Fruit fly (Drosophila melanogaster) Kc167 (cell line): ENCODE data around the gene Acox3.

Experiments used
- Myc ChIP-seq: fragments of >200 bp; optimal IDR thresholded peaks from 2 replicates; lab custom pipeline; 2017; ENCODE audit warnings: missing external identifiers
- Sin3A ChIP-seq: fragments of >200 bp; optimal IDR thresholded peaks from 2 replicates; lab custom pipeline; 2018; ENCODE audit warnings: missing external identifiers
- h ChIP-seq: fragments of >200 bp; optimal IDR thresholded peaks from 3 replicates; lab custom pipeline; 2018; ENCODE audit warnings: missing external identifiers
- insv ChIP-seq: fragments of >200 bp; optimal IDR thresholded peaks from 3 replicates; lab custom pipeline; 2018; ENCODE audit warnings: missing external identifiers
- psq ChIP-seq: fragments of >200 bp; optimal IDR thresholded peaks from 2 replicates; lab custom pipeline; 2017; ENCODE audit warnings: missing external identifiers
- ttk ChIP-seq: sonication (Bioruptor generic); optimal IDR thresholded peaks from 2 replicates; lab custom pipeline; 2017; ENCODE audit warnings: missing external identifiers

The Acox3 gene

DNA sequence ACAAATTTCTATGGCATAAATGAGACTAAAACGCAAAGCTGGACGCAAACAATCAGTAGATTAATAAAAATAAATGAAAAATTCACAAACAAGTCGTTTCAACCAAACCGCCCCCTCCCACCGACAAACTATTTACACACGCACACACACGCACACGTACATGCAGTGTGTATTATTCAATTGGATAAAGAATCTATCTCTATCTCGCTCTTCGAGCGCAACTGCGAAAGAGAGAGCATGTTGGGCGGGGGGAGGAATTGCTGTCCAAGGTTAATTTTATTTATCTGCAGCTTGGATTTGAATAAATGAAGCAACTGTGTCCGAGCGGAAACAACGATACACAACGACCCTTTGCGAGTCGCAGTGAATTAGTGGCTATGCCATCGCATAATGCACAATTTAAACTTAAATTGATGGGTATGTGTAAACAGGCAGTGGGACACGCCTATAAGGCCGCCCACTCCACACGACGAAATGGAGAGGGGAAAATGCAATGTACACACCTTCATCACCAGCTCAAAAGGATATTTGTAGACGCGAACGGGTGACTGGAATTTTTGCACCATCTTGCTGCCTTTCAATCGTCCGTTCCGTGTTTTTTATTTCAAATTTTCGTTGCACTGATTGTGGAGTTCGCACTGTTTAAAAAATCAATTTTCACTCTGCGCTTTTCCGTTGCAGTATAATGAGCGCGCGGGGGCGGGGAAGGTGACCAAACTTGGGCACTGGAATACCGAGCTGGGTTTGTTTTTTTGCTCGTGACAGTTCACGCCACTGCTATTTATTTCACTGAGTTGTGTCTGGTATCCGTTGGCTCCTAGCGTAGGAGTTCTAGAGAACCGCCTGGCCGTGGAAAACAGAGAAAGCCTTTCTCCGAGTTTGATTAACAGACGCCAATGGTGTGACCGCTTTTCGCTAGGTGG, 7.1 kb upstream of the Acox3 start, which contains the start of gene retm:
TSS of gene retm (minus strand) at position 898 of the 923 bp plus-strand sequence.
- TF ChIP-seq Myc (lab: Kevin White, UChicago), result no peak
- no peak for TF ChIP-seq ttk (lab: Kevin White, UChicago)
- TF ChIP-seq h (lab: Kevin White, UChicago), result no peak
- TF ChIP-seq psq (lab: Kevin White, UChicago), result no peak
- TF ChIP-seq insv, result no peak
- no peak for TF ChIP-seq Sin3A

DNA sequence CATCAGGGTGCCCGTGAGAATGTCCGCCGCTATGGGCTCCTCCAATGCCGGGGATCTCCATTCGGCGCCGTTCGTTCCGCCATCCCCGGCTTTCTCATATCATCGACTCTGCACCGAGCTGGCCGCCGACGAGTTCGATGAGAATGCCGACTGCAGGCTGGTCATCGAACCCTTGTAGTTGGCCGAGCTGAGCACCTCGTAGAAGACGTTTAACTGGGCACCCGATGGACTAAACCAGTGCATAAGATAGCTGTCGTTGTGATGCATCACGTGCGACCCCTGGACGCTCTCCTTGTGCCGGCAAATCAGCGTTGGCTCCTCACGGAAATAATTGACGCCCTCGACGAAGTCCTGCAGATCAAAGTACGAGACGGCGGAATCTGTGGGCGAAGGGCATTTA, 1.6 kb upstream of the Acox3 start:
- TF ChIP-seq h (lab: Kevin White, UChicago) (no peak), Sin3A (no peak), insv (no peak), ttk (lab: Kevin White, UChicago) (no peak), psq (lab: Kevin White, UChicago) (no peak), Myc (lab: Kevin White, UChicago) (no peak)

DNA sequence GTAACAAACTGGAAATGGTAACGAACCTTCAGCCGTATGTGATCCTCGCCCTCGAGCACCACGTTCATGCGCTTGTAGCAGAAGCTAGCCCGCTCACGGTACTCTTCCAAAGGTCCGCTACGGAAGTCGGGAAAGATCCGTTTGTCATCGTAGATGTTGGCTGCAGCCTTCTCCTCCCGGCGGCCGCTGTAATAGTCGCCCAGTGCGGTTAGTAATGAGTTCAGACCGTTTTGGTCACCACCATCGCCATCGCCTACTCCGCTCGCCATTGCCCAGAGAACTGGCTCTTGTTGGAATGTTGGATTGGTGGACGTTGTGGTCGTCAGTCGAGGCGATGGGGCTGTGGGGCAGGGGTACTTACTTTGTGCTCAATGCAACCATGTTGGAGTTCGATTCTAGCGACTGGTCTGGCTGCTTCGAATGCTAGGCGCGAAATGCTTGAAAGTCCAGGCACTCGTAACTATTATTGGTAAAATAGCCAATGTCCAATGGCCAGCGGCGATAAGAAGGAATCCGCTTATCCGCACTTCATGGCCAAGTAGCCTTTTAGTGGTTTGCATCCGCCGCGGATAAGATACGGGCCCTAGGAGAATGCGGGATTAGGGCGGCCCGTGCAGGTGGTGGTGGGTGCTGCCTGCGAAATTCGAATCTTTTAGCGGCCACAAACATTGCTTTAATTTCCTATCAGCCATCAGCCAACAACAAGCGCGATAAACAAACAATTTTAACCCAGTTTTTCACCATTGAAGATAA, 446 bp downstream of the Acox3 start:
- TF ChIP-seq ttk (lab: Kevin White, UChicago) (no peak), h (lab: Kevin White, UChicago) (no peak), psq (lab: Kevin White, UChicago) (no peak), insv (no peak), Myc (lab: Kevin White, UChicago) (no peak), Sin3A (no peak)

DNA sequence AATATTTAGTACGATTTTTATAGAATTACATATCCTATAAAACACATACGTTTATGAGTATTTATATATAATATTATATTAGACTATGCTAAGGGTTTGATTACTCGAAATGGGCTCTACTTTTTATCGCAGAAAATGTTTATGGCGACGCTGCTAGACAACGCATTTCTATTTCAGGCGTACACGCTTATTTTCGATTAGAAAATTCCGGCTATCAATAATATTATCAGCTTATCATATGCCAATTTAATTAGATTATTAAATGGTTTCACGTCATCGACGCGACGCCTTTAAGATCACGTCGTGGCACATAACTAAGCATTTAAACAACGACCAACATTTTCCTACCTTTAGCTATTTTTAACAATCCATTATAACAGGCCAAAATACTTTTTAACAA, 21.9 kb downstream of the Acox3 start:
- TF ChIP-seq psq (lab: Kevin White, UChicago) (no peak), Sin3A (no peak), Myc (lab: Kevin White, UChicago) (no peak), ttk (lab: Kevin White, UChicago) (no peak), insv (no peak), h (lab: Kevin White, UChicago) (no peak)

DNA sequence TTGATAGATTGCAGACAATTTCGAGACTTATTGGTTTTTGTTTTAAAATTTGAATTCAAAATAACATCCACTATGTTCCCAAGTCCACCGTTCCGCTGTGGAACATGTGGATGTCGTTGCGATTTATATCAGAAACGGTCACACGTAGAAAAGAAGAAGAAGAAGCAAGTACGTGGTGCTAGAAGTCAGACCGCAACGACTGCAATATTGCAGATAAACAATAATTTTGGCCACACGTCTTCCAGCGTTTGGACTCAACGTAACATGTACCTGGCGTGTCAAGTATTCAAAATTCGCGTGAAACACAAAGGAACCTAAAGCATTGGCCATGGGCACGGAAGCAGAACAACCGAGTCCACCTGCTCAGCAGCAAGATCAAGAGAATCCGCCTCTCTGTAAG, 24.0 kb downstream of the Acox3 start, which contains the start of gene Fic:
TSS of gene Fic (plus strand) at position 139 of the 400 bp plus-strand sequence.
- TF ChIP-seq ttk (lab: Kevin White, UChicago), result no peak
- no peak for TF ChIP-seq psq (lab: Kevin White, UChicago)
- TF ChIP-seq Sin3A, result no peak
- no peak for TF ChIP-seq h (lab: Kevin White, UChicago)
- TF ChIP-seq insv, result no peak
- TF ChIP-seq Myc (lab: Kevin White, UChicago), result no peak

DNA sequence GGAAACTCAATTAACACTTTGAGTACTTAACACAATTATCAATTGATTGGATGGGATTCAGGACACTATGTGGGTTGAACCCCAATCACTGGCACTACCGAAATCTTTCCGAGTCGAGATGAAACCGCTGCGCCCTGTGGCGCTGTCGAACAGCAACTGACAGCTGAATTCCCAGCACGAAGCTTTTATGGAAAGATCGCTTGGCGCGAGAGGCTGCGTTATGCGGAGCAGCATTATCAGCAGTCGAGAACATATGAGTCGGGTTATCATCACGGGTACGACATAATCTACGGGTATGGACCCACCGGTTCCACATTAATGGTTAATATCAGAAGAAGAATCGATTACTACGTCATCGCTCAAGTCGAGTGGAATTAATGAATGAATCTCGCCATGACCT, 25.1 kb downstream of the Acox3 start, which contains the start of gene Tig:
TSS of gene Tig (minus strand) at position 163 of the 400 bp plus-strand sequence.
- TF ChIP-seq Sin3A (no peak), insv (no peak), h (lab: Kevin White, UChicago) (no peak), psq (lab: Kevin White, UChicago) (no peak), ttk (lab: Kevin White, UChicago) (no peak), Myc (lab: Kevin White, UChicago) (no peak)

DNA sequence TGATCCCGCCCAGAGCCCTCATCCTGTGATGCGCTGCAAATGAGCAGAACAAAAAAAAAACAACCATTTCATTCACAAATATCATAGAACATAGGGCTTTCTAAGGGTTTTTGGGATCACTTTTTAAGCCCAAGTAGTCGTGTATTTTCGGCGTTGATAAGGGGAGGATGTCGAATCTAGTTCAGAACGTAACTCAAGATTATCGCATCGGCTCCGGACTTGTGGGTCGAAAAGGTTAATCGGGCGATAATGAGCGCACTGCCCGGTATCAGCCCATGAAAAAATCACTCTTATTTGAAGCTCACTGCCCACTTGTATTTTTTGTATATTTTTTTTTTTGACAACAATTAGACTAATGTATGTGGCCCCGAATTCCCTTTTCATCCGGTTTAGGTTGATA, 25.7 kb downstream of the Acox3 start:
- TF ChIP-seq Sin3A (no peak), ttk (lab: Kevin White, UChicago) (no peak)

DNA sequence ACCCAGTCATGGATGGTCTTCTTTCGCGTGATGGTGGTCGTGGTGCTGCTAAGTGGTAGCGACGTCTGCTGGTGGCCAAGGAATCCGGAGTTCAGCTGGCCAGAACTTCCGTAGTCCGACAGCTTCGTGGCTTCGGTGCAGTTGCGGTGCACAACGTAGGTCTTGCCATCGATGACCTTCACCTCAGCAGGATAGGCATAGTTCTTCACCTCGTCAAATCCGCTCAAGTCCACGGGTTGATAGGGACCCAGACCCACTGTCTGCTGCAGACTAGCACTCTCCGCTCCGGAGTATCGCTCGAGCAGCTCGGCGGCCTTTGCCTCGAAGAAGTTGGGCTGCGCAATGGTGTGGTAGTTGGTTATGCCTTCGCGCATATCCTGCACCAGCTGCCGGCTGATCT, 26.7 kb downstream of the Acox3 start:
- TF ChIP-seq Myc (lab: Kevin White, UChicago) (no peak), ttk (lab: Kevin White, UChicago) (no peak), h (lab: Kevin White, UChicago) (no peak), psq (lab: Kevin White, UChicago) (no peak), insv (no peak), Sin3A (no peak)

DNA sequence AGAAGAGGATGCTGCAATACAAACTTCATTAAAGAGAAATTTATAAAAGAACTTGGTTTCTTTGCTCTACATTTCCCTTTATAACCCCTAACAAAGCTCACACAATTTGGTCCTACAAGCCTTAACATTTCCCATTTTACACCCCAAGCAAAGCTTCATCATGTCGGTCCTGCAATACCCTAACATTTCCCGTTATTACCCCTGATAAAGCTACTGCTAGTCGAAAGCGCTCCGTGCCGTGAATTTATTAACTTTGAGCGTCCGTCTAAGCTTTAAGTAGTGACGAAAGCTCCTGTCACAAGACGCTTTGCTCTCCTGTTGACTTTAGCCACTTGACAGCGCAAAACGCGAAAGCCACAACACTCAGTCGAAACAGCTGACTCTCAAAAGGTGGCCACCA, 36.2 kb downstream of the Acox3 start, which contains the start of gene CG13982:
TSS of gene CG13982 (plus strand) at position 363 of the 400 bp plus-strand sequence.
- TF ChIP-seq Myc (lab: Kevin White, UChicago), result no peak
- TF ChIP-seq ttk (lab: Kevin White, UChicago), result no peak
- no peak for TF ChIP-seq insv
- no peak for TF ChIP-seq psq (lab: Kevin White, UChicago)
- TF ChIP-seq h (lab: Kevin White, UChicago), result no peak
- TF ChIP-seq Sin3A, result no peak

DNA sequence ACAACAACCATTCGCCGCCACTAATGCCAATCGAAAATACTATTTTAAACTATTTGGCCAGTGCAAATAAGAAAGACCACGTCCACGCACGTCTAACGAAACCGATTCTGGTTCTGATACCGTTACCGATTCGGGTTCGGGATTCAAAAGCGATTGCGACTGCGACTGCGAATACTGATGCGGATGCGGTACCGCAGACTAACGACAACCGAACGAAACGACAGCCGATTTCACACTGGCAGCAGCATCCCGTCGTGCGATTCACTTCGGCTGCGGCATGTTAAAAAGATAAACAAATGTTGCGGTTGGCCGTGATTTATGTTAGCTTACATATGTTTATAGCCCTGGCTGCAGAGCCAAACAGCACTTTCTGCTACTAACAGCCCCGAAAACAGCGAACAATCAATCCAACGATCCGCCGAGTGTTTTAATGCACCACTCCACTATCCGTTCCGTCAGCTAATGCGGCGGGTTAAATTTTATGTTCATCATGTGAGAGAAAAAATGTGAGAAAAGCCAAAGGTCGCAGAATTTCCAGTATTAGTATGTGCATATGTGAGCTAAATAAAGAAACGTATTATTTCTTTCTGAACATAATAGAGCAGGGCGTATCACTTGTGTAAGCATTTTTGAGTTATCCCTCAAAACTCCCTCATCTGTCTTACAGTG, 37.0 kb downstream of the Acox3 start, which contains the start of gene DIP-epsilon:
TSS of gene DIP-epsilon (minus strand) at position 238 of the 669 bp plus-strand sequence.
- no peak for TF ChIP-seq ttk (lab: Kevin White, UChicago)
- TF ChIP-seq insv, result no peak
- no peak for TF ChIP-seq Myc (lab: Kevin White, UChicago)
- no peak for TF ChIP-seq h (lab: Kevin White, UChicago)
- no peak for TF ChIP-seq psq (lab: Kevin White, UChicago)
- TF ChIP-seq Sin3A, result no peak

DNA sequence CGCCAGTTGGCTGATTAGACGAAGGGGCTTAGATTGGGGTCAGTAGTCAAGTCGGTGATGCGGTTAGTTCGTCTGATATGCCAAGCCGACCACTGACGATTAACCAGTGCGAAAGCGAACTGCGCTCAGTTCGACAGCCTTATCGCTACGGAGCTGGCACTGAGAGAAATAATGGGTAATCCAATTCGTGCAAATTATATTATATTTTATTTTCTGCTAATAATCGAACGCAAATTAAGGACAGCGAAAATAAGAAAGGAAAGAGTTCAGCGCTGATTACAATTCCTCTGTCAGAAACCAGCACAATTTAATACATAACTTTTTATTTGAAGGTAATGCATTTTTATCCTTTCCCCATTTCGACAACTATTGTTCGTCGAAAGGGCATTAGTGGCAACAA, 51.1 kb downstream of the Acox3 start, which contains the start of gene CG42369:
TSS of gene CG42369 (minus strand) at position 101 of the 400 bp plus-strand sequence.
- TF ChIP-seq insv (no peak), psq (lab: Kevin White, UChicago) (no peak), h (lab: Kevin White, UChicago) (no peak), Sin3A (no peak), Myc (lab: Kevin White, UChicago) (no peak), ttk (lab: Kevin White, UChicago) (no peak)
